Worm (Caenorhabditis elegans): Measurements from ENCODE around the gene C53B4.2.

ce11 chrIV:8986761-8987316 lies 20.9 kb downstream of the C53B4.2 start, which contains the start of gene bre-1:
- TF ChIP-seq Y79H2A.3 (GFP tag; conservative IDR thresholded peaks at IDR 0.05) (no peak), D2030.7 (GFP tag; IDR thresholded peaks at IDR 0.05) (no peak)

Data from whole organism, young adult.